Fruit fly (Drosophila melanogaster): Measurements from ENCODE around the gene CG4496.

CG4496 gene

DNA sequence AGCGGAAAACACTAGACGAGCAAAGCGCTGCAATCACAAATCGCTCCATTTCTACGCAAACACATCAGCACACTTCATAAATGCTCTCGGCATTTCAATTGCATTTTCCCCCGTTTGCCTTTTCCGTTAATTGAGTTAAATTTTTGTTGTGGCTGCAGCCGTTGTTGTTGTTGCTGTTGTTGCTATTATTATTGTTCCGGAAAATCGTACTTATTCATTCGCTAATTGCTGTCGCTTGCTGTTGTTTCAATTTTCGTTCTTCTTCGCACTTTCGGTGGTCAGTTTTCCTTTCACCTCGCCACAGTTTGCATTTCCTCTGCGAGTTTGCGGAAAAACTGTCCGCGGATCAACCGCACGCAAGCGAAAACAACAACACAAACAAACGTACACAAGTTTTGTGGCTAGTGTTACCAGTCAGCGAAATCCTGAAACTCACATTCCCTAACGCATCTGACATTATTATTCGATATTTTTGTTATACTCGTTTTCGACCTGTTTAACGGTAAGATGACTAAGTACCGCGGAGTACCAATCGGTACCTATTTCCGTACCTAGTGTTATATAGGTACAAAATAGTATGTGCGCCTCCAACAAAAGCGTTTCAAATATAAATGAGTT lies 29.9 kb upstream of the CG4496 start, which contains the start of gene CG13784 (continued):
- TF ChIP-seq CG3847 (GFP tag; IDR thresholded peaks at IDR 0.05) (peak; percentile 34; the same call in 1 of the 2 replicates), Xrp1 (GFP tag; IDR thresholded peaks at IDR 0.05) (peak; percentile 16; the same call in 1 of the 2 replicates), sr (GFP tag; IDR thresholded peaks at IDR 0.05) (no peak), CG15073 (GFP tag; optimal IDR thresholded peaks at IDR 0.05) (no peak), Fer1 (GFP tag; optimal IDR thresholded peaks at IDR 0.05) (peak; percentile 50), onecut (GFP tag; IDR thresholded peaks at IDR 0.05) (peak; percentile 11), kay (GFP tag; optimal IDR thresholded peaks at IDR 0.05) (peak; percentile 35), ttk (GFP tag; IDR thresholded peaks at IDR 0.05) (no peak), CG12659 (GFP tag; optimal IDR thresholded peaks at IDR 0.05) (peak; percentile 71), trem (tag; optimal IDR thresholded peaks at IDR 0.05) (peak; percentile 71), phol (tag; optimal IDR thresholded peaks at IDR 0.05) (peak; percentile 52), gfzf (GFP tag; optimal IDR thresholded peaks at IDR 0.05) (peak; percentile 96), CG15696 (tag; optimal IDR thresholded peaks at IDR 0.05) (peak; percentile 21), danr (GFP tag; IDR thresholded peaks at IDR 0.05) (no peak), HLHmδ (GFP tag; optimal IDR thresholded peaks at IDR 0.05) (peak; percentile 83), vvl (GFP tag; IDR thresholded peaks at IDR 0.05) (peak; percentile 64), salm (tag; optimal IDR thresholded peaks at IDR 0.05) (peak; percentile 46), CG14710 (tag; optimal IDR thresholded peaks at IDR 0.05) (peak; percentile 52), her (GFP tag; optimal IDR thresholded peaks at IDR 0.05) (peak; percentile 62), maf-S (GFP tag; optimal IDR thresholded peaks at IDR 0.05) (no peak), org-1 (GFP tag; optimal IDR thresholded peaks at IDR 0.05) (no peak), CG31365 (tag; optimal IDR thresholded peaks at IDR 0.05) (peak; percentile 27), CG17829 (tag; optimal IDR thresholded peaks at IDR 0.05) (peak; percentile 59), kni (GFP tag; optimal IDR thresholded peaks at IDR 0.05) (peak; percentile 23), CG11696 (GFP tag; IDR thresholded peaks at IDR 0.05) (0 out of 2 replicates have a peak, but pooled peaks have one; percentile 5), lola (GFP tag; optimal IDR thresholded peaks at IDR 0.05) (peak in 1 of 3 experiments; percentile 94), az2 (GFP tag; optimal IDR thresholded peaks at IDR 0.05) (no peak), CG32532 (GFP tag; IDR thresholded peaks at IDR 0.05) (peak; percentile 61), CG15514 (GFP tag; optimal IDR thresholded peaks at IDR 0.05) (peak; percentile 78), CG17361 (GFP tag; IDR thresholded peaks at IDR 0.05) (peak; percentile 47; the same call in 1 of the 3 replicates), Drgx (GFP tag; IDR thresholded peaks at IDR 0.05) (peak; percentile 45; the same call in 1 of the 2 replicates), bcd (GFP tag; optimal IDR thresholded peaks at IDR 0.05) (no peak), Hmr (GFP tag; optimal IDR thresholded peaks at IDR 0.05) (peak; percentile 65), CG10654 (GFP tag; optimal IDR thresholded peaks at IDR 0.05) (no peak), hbn (GFP tag; IDR thresholded peaks at IDR 0.05; ENCODE audit: partially characterized antibody) (peak; percentile 51; the same call in 1 of the 2 replicates), CG7839 (tag; optimal IDR thresholded peaks at IDR 0.05) (peak; percentile 46), CG12219 (GFP tag; optimal IDR thresholded peaks at IDR 0.05) (peak; percentile 12), row (GFP tag; IDR thresholded peaks at IDR 0.05) (peak; percentile 91), CG7987 (GFP tag; optimal IDR thresholded peaks at IDR 0.05) (peak; percentile 41), CG8765 (GFP tag; IDR thresholded peaks at IDR 0.05) (peak; percentile 26; the same call in 1 of the 2 replicates), CG17612 (GFP tag; IDR thresholded peaks at IDR 0.05) (0 out of 2 replicates have a peak, but pooled peaks have one; percentile 17), CG11723 (GFP tag; optimal IDR thresholded peaks at IDR 0.05) (peak; percentile 42), D19B (GFP tag; optimal IDR thresholded peaks at IDR 0.05) (no peak), chn (GFP tag; optimal IDR thresholded peaks at IDR 0.05) (peak; percentile 19), Lhr (GFP tag; optimal IDR thresholded peaks at IDR 0.05) (peak; percentile 74), CG6683 (GFP tag; optimal IDR thresholded peaks at IDR 0.05) (peak; percentile 33), sug (tag; optimal IDR thresholded peaks at IDR 0.05) (peak; percentile 44), CG16813 (GFP tag; IDR thresholded peaks at IDR 0.05; ENCODE audit: partially characterized antibody) (peak; percentile 53; the same call in 2 of the 3 replicates), HHEX (GFP tag; optimal IDR thresholded peaks at IDR 0.05) (peak; percentile 25)

Data from whole organism, embryonic.